Worm (Caenorhabditis elegans) whole organism, L4 larva: ENCODE measurements around the gene syd-9.

ENCODE experiments used
- F10B5.3 ChIP-seq: sonication (generic microtip); optimal IDR thresholded peaks from 2 replicates; lab custom pipeline; 2016; ENCODE audit warnings: mild to moderate bottlenecking, missing genetic modification characterization, missing compliant biosample characterization
- F49E8.2 ChIP-seq: sonication (generic microtip); optimal IDR thresholded peaks from 2 replicates; lab custom pipeline; 2016; ENCODE audit warnings: missing compliant biosample characterization, mild to moderate bottlenecking, missing genetic modification characterization, borderline replicate concordance
- T26A8.4 ChIP-seq: fragments of 200-800 bp; sonication (Bioruptor generic); IDR thresholded peaks from 2 replicates; pipeline ENCODE4 v1.3.6; 2022; ENCODE audit warnings: missing genetic modification characterization, missing compliant biosample characterization
- Y105C5A.15 ChIP-seq: fragments of 200-800 bp; sonication (Bioruptor generic); IDR thresholded peaks from 2 replicates; pipeline ENCODE4 v1.3.6; 2022; ENCODE audit warnings: missing genetic modification characterization, missing compliant biosample characterization
- Y48G9A.11 ChIP-seq: fragments of 200-800 bp; sonication (Bioruptor generic); IDR thresholded peaks from 2 replicates; pipeline ENCODE4 v1.3.6; 2022; ENCODE audit warnings: missing genetic modification reagents, missing genetic modification characterization, missing compliant biosample characterization
- ZK546.5 ChIP-seq, 2 experiments: sonication (generic microtip); optimal IDR thresholded peaks; 2 replicates each; lab custom pipeline; 2017; ENCODE audit warnings: missing biosample characterization in 2 of 2, missing genetic modification characterization in 2 of 2
- aha-1 ChIP-seq: fragments of 150-350 bp; peaks from one replicate; lab custom pipeline; 2014; ENCODE audit warnings: missing biosample characterization, missing genetic modification characterization
- aly-2 ChIP-seq: sonication (generic microtip); optimal IDR thresholded peaks from 2 replicates; lab custom pipeline; 2018; ENCODE audit warnings: missing biosample characterization, missing genetic modification characterization
- ama-1 ChIP-seq: fragments of 150-350 bp; optimal IDR thresholded peaks from 2 replicates; lab custom pipeline; 2014; ENCODE audit warnings: inconsistent platforms, mixed read lengths
- arid-1 ChIP-seq: fragments of 200-800 bp; sonication (Bioruptor generic); conservative IDR thresholded peaks from 2 replicates; pipeline ENCODE4 v1.3.6; 2022; ENCODE audit warnings: missing genetic modification reagents, missing genetic modification characterization, missing compliant biosample characterization
- ceh-20 ChIP-seq: fragments of 200-800 bp; sonication (Bioruptor generic); IDR thresholded peaks from 2 replicates; pipeline ENCODE4 v1.3.6; 2022; ENCODE audit warnings: missing genetic modification reagents, missing genetic modification characterization, missing compliant biosample characterization
- ceh-32 ChIP-seq: sonication (generic microtip); optimal IDR thresholded peaks from 2 replicates; lab custom pipeline; 2016; ENCODE audit warnings: mild to moderate bottlenecking, missing genetic modification characterization, missing compliant biosample characterization; ENCODE audit not compliant: poor library complexity
- ceh-44 ChIP-seq: fragments of 200-800 bp; sonication (Bioruptor generic); IDR thresholded peaks from 2 replicates; pipeline ENCODE4 v1.3.6; 2022; ENCODE audit warnings: missing genetic modification reagents, missing genetic modification characterization, missing compliant biosample characterization
- ceh-62 ChIP-seq: sonication (generic microtip); optimal IDR thresholded peaks from 2 replicates; lab custom pipeline; 2017; ENCODE audit warnings: missing biosample characterization, missing genetic modification characterization
- ceh-82 ChIP-seq: sonication (generic microtip); optimal IDR thresholded peaks from 2 replicates; lab custom pipeline; 2017; ENCODE audit warnings: missing biosample characterization, missing genetic modification characterization
- daf-12 ChIP-seq: fragments of 150-350 bp; optimal IDR thresholded peaks from 2 replicates; lab custom pipeline; 2014; ENCODE audit warnings: missing biosample characterization, missing genetic modification reagents, missing genetic modification characterization
- daf-16 ChIP-seq, 3 experiments: sonication (generic microtip); optimal IDR thresholded peaks; 2 replicates each; lab custom pipeline; 2016 to 2017; ENCODE audit warnings: missing genetic modification characterization in 3 of 3, missing genetic modification reagents in 3 of 3, mild to moderate bottlenecking in 2 of 3, missing compliant biosample characterization in 2 of 3, missing biosample characterization in 1 of 3, moderate library complexity in 1 of 3
- daf-19 ChIP-seq: fragments of 200-800 bp; sonication (Bioruptor generic); conservative IDR thresholded peaks from 2 replicates; pipeline ENCODE4 v1.3.6; 2022; ENCODE audit warnings: missing genetic modification characterization, missing compliant biosample characterization
- daf-8 ChIP-seq: fragments of 200-800 bp; sonication (Bioruptor generic); IDR thresholded peaks from 2 replicates; pipeline ENCODE4 v1.3.6; 2022; ENCODE audit warnings: missing genetic modification characterization, missing compliant biosample characterization
- dmd-6 ChIP-seq: fragments of 200-800 bp; sonication (Bioruptor generic); IDR thresholded peaks from 2 replicates; pipeline ENCODE4 v1.3.6; 2022; ENCODE audit warnings: missing genetic modification reagents, missing genetic modification characterization, missing compliant biosample characterization
- dmd-9 ChIP-seq: fragments of 200-800 bp; sonication (Bioruptor generic); IDR thresholded peaks from 2 replicates; pipeline ENCODE4 v1.3.6; 2022; ENCODE audit warnings: missing genetic modification reagents, missing genetic modification characterization, missing compliant biosample characterization
- egl-27 ChIP-seq: sonication (generic microtip); optimal IDR thresholded peaks from 3 replicates; lab custom pipeline; 2017; ENCODE audit warnings: missing biosample characterization, missing genetic modification reagents, missing genetic modification characterization
- egl-43 ChIP-seq: fragments of 200-800 bp; sonication (Bioruptor generic); IDR thresholded peaks from 2 replicates; pipeline ENCODE4 v1.3.6; 2022; ENCODE audit warnings: missing genetic modification reagents, missing genetic modification characterization, missing compliant biosample characterization
- gei-8 ChIP-seq: fragments of 200-800 bp; sonication (Bioruptor generic); optimal IDR thresholded peaks from 2 replicates; lab custom pipeline; 2018; ENCODE audit warnings: mild to moderate bottlenecking, missing genetic modification characterization, missing compliant biosample characterization
- hif-1 ChIP-seq, 2 experiments: sonication (generic microtip); optimal IDR thresholded peaks; 2 replicates each; lab custom pipeline; 2016 to 2017; ENCODE audit warnings: missing compliant biosample characterization in 2 of 2, missing genetic modification characterization in 2 of 2, missing genetic modification reagents in 2 of 2, missing genotype in 2 of 2, mild to moderate bottlenecking in 1 of 2
- hlh-11 ChIP-seq: fragments of 200-800 bp; sonication (Bioruptor generic); optimal IDR thresholded peaks from 2 replicates; lab custom pipeline; 2018; ENCODE audit warnings: mild to moderate bottlenecking, missing genetic modification characterization, missing compliant biosample characterization
- jun-1 ChIP-seq: fragments of 150-350 bp; optimal IDR thresholded peaks from 2 replicates; lab custom pipeline; 2014; ENCODE audit warnings: missing biosample characterization, missing genetic modification reagents, missing genetic modification characterization
- lin-1 ChIP-seq: fragments of 200-800 bp; sonication (Bioruptor generic); IDR thresholded peaks from 2 replicates; pipeline ENCODE4 v1.3.6; 2022; ENCODE audit warnings: missing genetic modification reagents, missing genetic modification characterization, missing compliant biosample characterization
- lin-39 ChIP-seq: fragments of 150-350 bp; optimal IDR thresholded peaks from 2 replicates; lab custom pipeline; 2014; ENCODE audit warnings: missing biosample characterization, missing genetic modification reagents, missing genetic modification characterization
- lir-3 ChIP-seq: sonication (generic microtip); optimal IDR thresholded peaks from 2 replicates; lab custom pipeline; 2016; ENCODE audit warnings: mild to moderate bottlenecking, missing genetic modification characterization, missing compliant biosample characterization
- madf-9 ChIP-seq: fragments of 200-800 bp; sonication (Bioruptor generic); conservative IDR thresholded peaks from 2 replicates; pipeline ENCODE4 v1.3.6; 2022; ENCODE audit warnings: missing genetic modification reagents, missing genetic modification characterization, missing compliant biosample characterization
- mdt-29 ChIP-seq: fragments of 200-800 bp; sonication (Bioruptor generic); IDR thresholded peaks from 2 replicates; pipeline ENCODE4 v1.3.6; 2022; ENCODE audit warnings: missing genetic modification reagents, missing genetic modification characterization, missing compliant biosample characterization
- mxl-3 ChIP-seq: fragments of 200-800 bp; sonication (Bioruptor generic); optimal IDR thresholded peaks from 2 replicates; lab custom pipeline; 2018; ENCODE audit warnings: mild to moderate bottlenecking, missing genetic modification characterization, missing compliant biosample characterization
- nhr-10 ChIP-seq: fragments of 150-350 bp; optimal IDR thresholded peaks from 2 replicates; lab custom pipeline; 2014; ENCODE audit warnings: missing biosample characterization, missing genetic modification characterization
- nhr-11 ChIP-seq: fragments of 150-350 bp; optimal IDR thresholded peaks from 2 replicates; lab custom pipeline; 2014; ENCODE audit warnings: missing biosample characterization, missing genetic modification characterization
- nhr-25 ChIP-seq: sonication (generic microtip); optimal IDR thresholded peaks from 2 replicates; lab custom pipeline; 2017; ENCODE audit warnings: missing genetic modification characterization, mild to moderate bottlenecking, missing compliant biosample characterization, antibody characterized with exemption, moderate library complexity, borderline replicate concordance; ENCODE audit not compliant: insufficient read depth
- nhr-41 ChIP-seq: fragments of 200-800 bp; sonication (Bioruptor generic); IDR thresholded peaks from 2 replicates; pipeline ENCODE4 v1.3.6; 2022; ENCODE audit warnings: missing genetic modification reagents, missing genetic modification characterization, missing compliant biosample characterization
- nhr-6 ChIP-seq: fragments of 150-350 bp; optimal IDR thresholded peaks from 2 replicates; lab custom pipeline; 2014; ENCODE audit warnings: missing biosample characterization, missing genetic modification characterization
- nhr-77 ChIP-seq: fragments of 150-350 bp; optimal IDR thresholded peaks from 2 replicates; lab custom pipeline; 2014; ENCODE audit warnings: missing biosample characterization, missing genetic modification characterization
- php-3 ChIP-seq: fragments of 200-800 bp; sonication (Bioruptor generic); IDR thresholded peaks from 2 replicates; pipeline ENCODE4 v1.3.6; 2022; ENCODE audit warnings: missing genetic modification reagents, missing genetic modification characterization, missing compliant biosample characterization
- pqm-1 ChIP-seq: sonication (generic microtip); optimal IDR thresholded peaks from 2 replicates; lab custom pipeline; 2017; ENCODE audit warnings: missing biosample characterization, missing genetic modification characterization
- saeg-2 ChIP-seq: fragments of 200-800 bp; sonication (Bioruptor generic); IDR thresholded peaks from 2 replicates; pipeline ENCODE4 v1.3.6; 2022; ENCODE audit warnings: missing genetic modification reagents, missing genetic modification characterization, missing compliant biosample characterization
- spr-1 ChIP-seq: sonication (generic microtip); optimal IDR thresholded peaks from 2 replicates; lab custom pipeline; 2016; ENCODE audit warnings: mild to moderate bottlenecking, missing genetic modification characterization, missing compliant biosample characterization
- spr-3 ChIP-seq: fragments of 200-800 bp; sonication (Bioruptor generic); optimal IDR thresholded peaks from 2 replicates; lab custom pipeline; 2018; ENCODE audit warnings: mild to moderate bottlenecking, missing genetic modification characterization, missing compliant biosample characterization
- tag-97 ChIP-seq: fragments of 200-800 bp; sonication (Bioruptor generic); IDR thresholded peaks from 2 replicates; pipeline ENCODE4 v1.3.6; 2022; ENCODE audit warnings: missing genetic modification characterization, missing compliant biosample characterization
- tra-1 ChIP-seq: fragments of 200-800 bp; sonication (Bioruptor generic); IDR thresholded peaks from 2 replicates; pipeline ENCODE4 v1.3.6; 2022; ENCODE audit warnings: missing genetic modification reagents, missing genetic modification characterization, missing compliant biosample characterization
- unc-39 ChIP-seq: sonication (generic microtip); optimal IDR thresholded peaks from 2 replicates; lab custom pipeline; 2017; ENCODE audit warnings: missing biosample characterization, missing genetic modification characterization
- vab-7 ChIP-seq: fragments of 200-800 bp; sonication (Bioruptor generic); IDR thresholded peaks from 2 replicates; pipeline ENCODE4 v1.3.6; 2022; ENCODE audit warnings: missing genetic modification reagents, missing genetic modification characterization, missing compliant biosample characterization
- zfp-3 ChIP-seq: fragments of 200-800 bp; sonication (Bioruptor generic); conservative IDR thresholded peaks from 2 replicates; pipeline ENCODE4 v1.3.6; 2022; ENCODE audit warnings: missing genetic modification reagents, missing genetic modification characterization, missing compliant biosample characterization
- zip-11 ChIP-seq: fragments of 200-800 bp; sonication (Bioruptor generic); IDR thresholded peaks from 2 replicates; pipeline ENCODE4 v1.3.6; 2022; ENCODE audit warnings: missing genetic modification characterization, missing compliant biosample characterization
- ztf-11 ChIP-seq: fragments of 150-350 bp; optimal IDR thresholded peaks from 2 replicates; lab custom pipeline; 2014; ENCODE audit warnings: missing biosample characterization, missing genetic modification characterization
- ztf-7 ChIP-seq: fragments of 150-350 bp; optimal IDR thresholded peaks from 2 replicates; lab custom pipeline; 2014; ENCODE audit warnings: missing biosample characterization, missing genetic modification characterization

syd-9 gene

ce11 chrX:7181627-7182026, 36.3 kb upstream of the syd-9 start (continued):
- peak; percentile 90 for TF ChIP-seq zfp-3 (GFP tag; lab: Robert Waterston, UW)
- TF ChIP-seq ztf-7, result peak; percentile 92
- TF ChIP-seq arid-1 (GFP tag; lab: Robert Waterston, UW), result no peak
- TF ChIP-seq nhr-10 (tag; lab: Kevin White, UChicago), result peak; percentile 65
- TF ChIP-seq zip-11 (GFP tag; lab: Robert Waterston, UW), result no peak
- TF ChIP-seq pqm-1 (tag; lab: Kevin White, UChicago), result peak; percentile 41
- TF ChIP-seq saeg-2 (GFP tag; lab: Robert Waterston, UW), result peak; percentile 81; the same call in 1 of the 2 replicates
- no peak for TF ChIP-seq lin-39 (tag; lab: Kevin White, UChicago)
- TF ChIP-seq ceh-44 (GFP tag; lab: Robert Waterston, UW), result no peak
- peak; percentile 1 for TF ChIP-seq lir-3 (tag; lab: Kevin White, UChicago)
- TF ChIP-seq mdt-29 (GFP tag; lab: Robert Waterston, UW), result no peak
- no peak for TF ChIP-seq dmd-9 (GFP tag; lab: Robert Waterston, UW)
- peak; percentile 66 for TF ChIP-seq F10B5.3 (tag; lab: Kevin White, UChicago)
- TF ChIP-seq T26A8.4 (GFP tag; lab: Robert Waterston, UW), result peak; percentile 97
- TF ChIP-seq egl-27 (tag; lab: Kevin White, UChicago), result no peak
- TF ChIP-seq ztf-11 (tag; lab: Kevin White, UChicago), result no peak
- no peak for TF ChIP-seq aly-2 (tag; lab: Kevin White, UChicago)
- TF ChIP-seq nhr-77 (tag; lab: Kevin White, UChicago), result peak; percentile 99
- peak; percentile 91 for TF ChIP-seq nhr-25 (tag; lab: Kevin White, UChicago)
- TF ChIP-seq vab-7 (GFP tag; lab: Robert Waterston, UW), result no peak
- TF ChIP-seq hif-1 (tag; optimal IDR thresholded peaks at IDR 0.05; lab: Kevin White, UChicago), result peak in 1 of 2 experiments; percentile 51
- no peak for TF ChIP-seq daf-12 (tag; lab: Kevin White, UChicago)
- peak; percentile 97 for TF ChIP-seq jun-1 (tag; lab: Kevin White, UChicago)
- no peak; the same call in none of the 2 replicates for TF ChIP-seq lin-1 (GFP tag; lab: Robert Waterston, UW)
- TF ChIP-seq ceh-82 (tag; lab: Kevin White, UChicago), result no peak
- TF ChIP-seq ceh-32, result peak; percentile 49
- TF ChIP-seq ceh-20 (GFP tag; lab: Robert Waterston, UW), result peak; percentile 83
- peak; percentile 76 to 91 for TF ChIP-seq daf-16 (GFP tag; optimal IDR thresholded peaks at IDR 0.05; lab: Kevin White, UChicago)
- peak; percentile 86 for TF ChIP-seq daf-16 (tag; optimal IDR thresholded peaks at IDR 0.05; lab: Kevin White, UChicago)
- 0 out of 2 replicates have a peak, but pooled peaks have one; percentile 16 for TF ChIP-seq daf-8 (GFP tag; lab: Robert Waterston, UW)
- TF ChIP-seq nhr-11 (tag; lab: Kevin White, UChicago), result peak; percentile 75
- peak; percentile 97 for TF ChIP-seq nhr-6 (tag; lab: Kevin White, UChicago)
- TF ChIP-seq spr-1 (tag; lab: Kevin White, UChicago), result peak; percentile 88
- no peak; the same call in 1 of the 2 replicates for TF ChIP-seq tra-1 (GFP tag; lab: Robert Waterston, UW)
- TF ChIP-seq tag-97 (GFP tag; lab: Robert Waterston, UW), result no peak
- TF ChIP-seq gei-8, result no peak
- TF ChIP-seq unc-39, result no peak
- TF ChIP-seq egl-43 (GFP tag; lab: Robert Waterston, UW), result no peak
- TF ChIP-seq dmd-6 (GFP tag; lab: Robert Waterston, UW), result peak; percentile 89
- no peak for TF ChIP-seq F49E8.2 (tag; lab: Kevin White, UChicago)
- peak; percentile 89 for TF ChIP-seq php-3 (GFP tag; lab: Robert Waterston, UW)
- TF ChIP-seq ama-1 (lab: Kevin White, UChicago), result no peak
- no peak for TF ChIP-seq ZK546.5 (tag; optimal IDR thresholded peaks at IDR 0.05; lab: Kevin White, UChicago)
- no peak for TF ChIP-seq spr-3 (GFP tag; lab: Kevin White, UChicago)
- peak; percentile 90 for TF ChIP-seq mxl-3 (GFP tag; lab: Kevin White, UChicago)
- no peak for TF ChIP-seq ceh-62 (tag; lab: Kevin White, UChicago)
- TF ChIP-seq daf-19 (GFP tag; lab: Robert Waterston, UW), result no peak
- TF ChIP-seq madf-9 (GFP tag; lab: Robert Waterston, UW), result peak; percentile 89
- TF ChIP-seq nhr-41 (GFP tag; lab: Robert Waterston, UW), result no peak
- peak; percentile 93 for TF ChIP-seq hlh-11
- TF ChIP-seq Y105C5A.15 (GFP tag; lab: Robert Waterston, UW), result no peak
- peak; percentile 86 for TF ChIP-seq aha-1 (tag; lab: Kevin White, UChicago)
- no peak for TF ChIP-seq Y48G9A.11 (GFP tag; lab: Robert Waterston, UW)
